Fruit fly (Drosophila melanogaster) whole organism, embryonic: ENCODE results near the gene mol.
A peak's percentile ranks its signal among the peaks of the same experiment; 100 is the strongest.

Source experiments
- Adf1 ChIP-seq: fragments of 200-800 bp; sonication (Bioruptor generic); IDR thresholded peaks from 2 replicates; pipeline ENCODE4 v1.3.6; 2022; ENCODE audit warnings: missing biosample characterization, missing genetic modification characterization
- B-H1 ChIP-seq: fragments of 200-800 bp; sonication (Bioruptor generic); IDR thresholded peaks from 3 replicates; pipeline ENCODE4 v1.3.6; 2022; ENCODE audit warnings: missing biosample characterization, missing genetic modification characterization
- CG10979 ChIP-seq: fragments of 200-800 bp; sonication (Bioruptor generic); optimal IDR thresholded peaks from 2 replicates; lab custom pipeline; 2018; ENCODE audit warnings: missing biosample characterization, mild to moderate bottlenecking, missing genetic modification characterization, moderate library complexity
- CG12104 ChIP-seq: fragments of 200-800 bp; sonication (Bioruptor generic); optimal IDR thresholded peaks from 3 replicates; lab custom pipeline; 2016; ENCODE audit warnings: missing biosample characterization, missing genetic modification characterization
- CG13287 ChIP-seq: fragments of 200-800 bp; sonication (Bioruptor generic); IDR thresholded peaks from 2 replicates; pipeline ENCODE4 v1.3.6; 2022; ENCODE audit warnings: missing biosample characterization, missing genetic modification characterization; ENCODE audit not compliant: partially characterized antibody
- CG1602 ChIP-seq: fragments of 200-800 bp; sonication (Bioruptor generic); optimal IDR thresholded peaks from 3 replicates; lab custom pipeline; 2016; ENCODE audit warnings: missing biosample characterization, missing genetic modification characterization
- CG18599 ChIP-seq: fragments of 200-800 bp; sonication (Bioruptor generic); optimal IDR thresholded peaks from 3 replicates; lab custom pipeline; 2017; ENCODE audit warnings: missing biosample characterization, missing genetic modification characterization, mild to moderate bottlenecking, moderate library complexity, missing genetic modification reagents
- CG2116 ChIP-seq: fragments of 200-800 bp; sonication (Bioruptor generic); optimal IDR thresholded peaks from 3 replicates; lab custom pipeline; 2018; ENCODE audit warnings: missing biosample characterization, mild to moderate bottlenecking, missing genetic modification characterization
- CG2678 ChIP-seq: fragments of 200-800 bp; sonication (Bioruptor generic); optimal IDR thresholded peaks from 3 replicates; lab custom pipeline; 2019; ENCODE audit warnings: missing biosample characterization, mild to moderate bottlenecking, missing genetic modification characterization, moderate library complexity
- CG31441 ChIP-seq: fragments of 200-800 bp; sonication (Bioruptor generic); IDR thresholded peaks from 2 replicates; pipeline ENCODE4 v1.3.6; 2022; ENCODE audit warnings: missing biosample characterization, missing genetic modification characterization
- CG33213 ChIP-seq: fragments of 200-800 bp; sonication (Bioruptor generic); optimal IDR thresholded peaks from 3 replicates; lab custom pipeline; 2016; ENCODE audit warnings: missing biosample characterization, missing genetic modification characterization
- CG4360 ChIP-seq: fragments of 200-800 bp; sonication (Bioruptor generic); IDR thresholded peaks from 2 replicates; pipeline ENCODE4 v1.3.6; 2022; ENCODE audit warnings: missing biosample characterization, missing genetic modification characterization
- CG4730 ChIP-seq: fragments of 200-800 bp; sonication (Bioruptor generic); IDR thresholded peaks from 2 replicates; pipeline ENCODE4 v1.3.6; 2022; ENCODE audit warnings: missing biosample characterization, missing genetic modification characterization
- CG6854 ChIP-seq: fragments of 200-800 bp; sonication (Bioruptor generic); optimal IDR thresholded peaks from 3 replicates; lab custom pipeline; 2017; ENCODE audit warnings: missing biosample characterization, mild to moderate bottlenecking, missing genetic modification characterization
- CG7786 ChIP-seq: fragments of 200-800 bp; sonication (Bioruptor generic); optimal IDR thresholded peaks from 2 replicates; lab custom pipeline; 2016; ENCODE audit warnings: missing biosample characterization, missing genetic modification characterization
- CG7928 ChIP-seq: fragments of 200-800 bp; sonication (Bioruptor generic); optimal IDR thresholded peaks from 2 replicates; lab custom pipeline; 2017; ENCODE audit warnings: missing biosample characterization, mild to moderate bottlenecking, missing genetic modification characterization
- CG8388 ChIP-seq: fragments of 200-800 bp; sonication (Bioruptor generic); optimal IDR thresholded peaks from 2 replicates; lab custom pipeline; 2019; ENCODE audit warnings: missing biosample characterization, mild to moderate bottlenecking, missing genetic modification characterization, moderate library complexity
- Chrac-16 ChIP-seq: fragments of 200-800 bp; sonication (Bioruptor generic); optimal IDR thresholded peaks from 3 replicates; lab custom pipeline; 2016; ENCODE audit warnings: missing biosample characterization, missing genetic modification characterization
- D ChIP-seq, 2 experiments: fragments of 200-800 bp in 1 of 2; fragments of >200 bp in 1 of 2; sonication (Bioruptor generic) in 1 of 2; optimal IDR thresholded peaks; 2 replicates in 1 of 2; 3 replicates in 1 of 2; lab custom pipeline; 2017; ENCODE audit warnings: mild to moderate bottlenecking in 1 of 2, missing biosample characterization in 1 of 2, missing genetic modification characterization in 1 of 2, missing genetic modification reagents in 1 of 2
- ERR ChIP-seq: fragments of 200-800 bp; sonication (Bioruptor generic); optimal IDR thresholded peaks from 2 replicates; lab custom pipeline; 2016; ENCODE audit warnings: missing biosample characterization, missing genetic modification characterization
- HHEX ChIP-seq: fragments of 200-800 bp; sonication (Bioruptor generic); optimal IDR thresholded peaks from 3 replicates; lab custom pipeline; 2017; ENCODE audit warnings: missing biosample characterization, mild to moderate bottlenecking, missing genetic modification characterization, missing genetic modification reagents
- HLH4C ChIP-seq: fragments of 200-800 bp; sonication (Bioruptor generic); IDR thresholded peaks from 3 replicates; pipeline ENCODE4 v1.3.6; 2022; ENCODE audit warnings: missing biosample characterization, missing genetic modification characterization; ENCODE audit not compliant: partially characterized antibody
- Hr51 ChIP-seq, 2 experiments: fragments of 200-800 bp; sonication (Bioruptor generic); optimal IDR thresholded peaks; 2 replicates in 1 of 2; 3 replicates in 1 of 2; lab custom pipeline; 2016 to 2018; ENCODE audit warnings: missing biosample characterization in 2 of 2, missing genetic modification characterization in 2 of 2, mild to moderate bottlenecking in 1 of 2, moderate library complexity in 1 of 2
- MESR4 ChIP-seq: fragments of 200-800 bp; sonication (Bioruptor generic); optimal IDR thresholded peaks from 2 replicates; lab custom pipeline; 2018; ENCODE audit warnings: missing biosample characterization, mild to moderate bottlenecking, missing genetic modification characterization, moderate library complexity
- MTF-1 ChIP-seq: fragments of 200-800 bp; sonication (Bioruptor generic); optimal IDR thresholded peaks from 2 replicates; lab custom pipeline; 2018; ENCODE audit warnings: missing biosample characterization, mild to moderate bottlenecking, missing genetic modification characterization, borderline replicate concordance
- Mad ChIP-seq: fragments of 200-800 bp; sonication (Bioruptor generic); optimal IDR thresholded peaks from 2 replicates; lab custom pipeline; 2016; ENCODE audit warnings: missing biosample characterization, missing genetic modification characterization
- Mes4 ChIP-seq: fragments of 200-800 bp; sonication (Bioruptor generic); optimal IDR thresholded peaks from 2 replicates; lab custom pipeline; 2016; ENCODE audit warnings: missing biosample characterization, missing genetic modification characterization
- NC2α ChIP-seq: fragments of 200-800 bp; sonication (Bioruptor generic); optimal IDR thresholded peaks from 2 replicates; lab custom pipeline; 2016; ENCODE audit warnings: missing biosample characterization, missing genetic modification characterization
- Nf-YC ChIP-seq: fragments of 200-800 bp; optimal IDR thresholded peaks from 3 replicates; lab custom pipeline; 2019; ENCODE audit warnings: missing biosample characterization, mild to moderate bottlenecking, missing genetic modification characterization, moderate library complexity
- bbx ChIP-seq: fragments of 200-800 bp; sonication (Bioruptor generic); IDR thresholded peaks from 2 replicates; pipeline ENCODE4 v1.3.6; 2022; ENCODE audit warnings: missing biosample characterization, missing genetic modification characterization; ENCODE audit not compliant: partially characterized antibody
- btn ChIP-seq: fragments of 200-800 bp; sonication (Bioruptor generic); optimal IDR thresholded peaks from 2 replicates; lab custom pipeline; 2016; ENCODE audit warnings: missing biosample characterization, missing genetic modification characterization
- chinmo ChIP-seq: fragments of 200-800 bp; sonication (Bioruptor generic); IDR thresholded peaks from 4 replicates; pipeline ENCODE4 v1.3.6; 2022; ENCODE audit warnings: missing biosample characterization, missing genetic modification characterization; ENCODE audit not compliant: partially characterized antibody
- exex ChIP-seq: fragments of 200-800 bp; sonication (Bioruptor generic); optimal IDR thresholded peaks from 4 replicates; lab custom pipeline; 2018; ENCODE audit warnings: missing biosample characterization, mild to moderate bottlenecking, missing genetic modification characterization, moderate library complexity
- ftz-f1 ChIP-seq: fragments of 200-800 bp; sonication (Bioruptor generic); optimal IDR thresholded peaks from 2 replicates; lab custom pipeline; 2016; ENCODE audit warnings: missing biosample characterization, missing genetic modification characterization
- gro ChIP-seq: fragments of 200-800 bp; sonication (Bioruptor generic); optimal IDR thresholded peaks from 2 replicates; lab custom pipeline; 2016; ENCODE audit warnings: missing biosample characterization, missing genetic modification characterization
- ham ChIP-seq: fragments of 200-800 bp; sonication (Bioruptor generic); IDR thresholded peaks from 2 replicates; pipeline ENCODE4 v1.3.6; 2022; ENCODE audit warnings: missing biosample characterization, missing genetic modification characterization
- kni ChIP-seq: fragments of 200-800 bp; sonication (Bioruptor generic); optimal IDR thresholded peaks from 3 replicates; lab custom pipeline; 2017; ENCODE audit warnings: mild to moderate bottlenecking, missing biosample characterization, missing genetic modification reagents, missing genetic modification characterization
- row ChIP-seq: fragments of 200-800 bp; sonication (Bioruptor generic); IDR thresholded peaks from 3 replicates; pipeline ENCODE4 v1.3.6; 2022; ENCODE audit warnings: missing biosample characterization, missing genetic modification characterization
- sens ChIP-seq: fragments of 200-800 bp; sonication (Bioruptor generic); peaks from one replicate; lab custom pipeline; 2016; ENCODE audit warnings: missing biosample characterization, missing genetic modification characterization
- sima ChIP-seq: fragments of 200-800 bp; sonication (Bioruptor generic); optimal IDR thresholded peaks from 2 replicates; lab custom pipeline; 2016; ENCODE audit warnings: missing biosample characterization, missing genetic modification characterization
- slbo ChIP-seq: fragments of 200-800 bp; sonication (Bioruptor generic); IDR thresholded peaks from 2 replicates; pipeline ENCODE4 v1.3.6; 2022; ENCODE audit warnings: missing biosample characterization, missing genetic modification characterization
- tgo ChIP-seq: fragments of 200-800 bp; sonication (Bioruptor generic); IDR thresholded peaks from 3 replicates; pipeline ENCODE4 v1.3.6; 2022; ENCODE audit warnings: missing biosample characterization, missing genetic modification characterization
- tll ChIP-seq, 2 experiments: fragments of 200-800 bp in 1 of 2; fragments of >200 bp in 1 of 2; sonication (Bioruptor generic) in 1 of 2; optimal IDR thresholded peaks; 2 replicates each; lab custom pipeline; 2017 to 2019; ENCODE audit warnings: missing biosample characterization in 2 of 2, missing genetic modification characterization in 2 of 2, mild to moderate bottlenecking in 1 of 2, moderate library complexity in 1 of 2
- twi ChIP-seq: fragments of 200-800 bp; optimal IDR thresholded peaks from 2 replicates; lab custom pipeline; 2019; ENCODE audit warnings: missing biosample characterization, mild to moderate bottlenecking, missing genetic modification characterization, moderate library complexity
- tx ChIP-seq: fragments of 200-800 bp; sonication (Bioruptor generic); optimal IDR thresholded peaks from 2 replicates; lab custom pipeline; 2016; ENCODE audit warnings: missing biosample characterization, missing genetic modification characterization
- vvl ChIP-seq: fragments of 200-800 bp; sonication (Bioruptor generic); IDR thresholded peaks from 2 replicates; pipeline ENCODE4 v1.3.6; 2022; ENCODE audit warnings: missing biosample characterization, missing genetic modification characterization
- wek ChIP-seq: fragments of 200-800 bp; sonication (Bioruptor generic); optimal IDR thresholded peaks from 3 replicates; lab custom pipeline; 2018; ENCODE audit warnings: missing biosample characterization, mild to moderate bottlenecking, missing genetic modification characterization, moderate library complexity
- z ChIP-seq: fragments of 200-800 bp; sonication (Bioruptor generic); IDR thresholded peaks from 3 replicates; pipeline ENCODE4 v1.3.6; 2022; ENCODE audit warnings: missing biosample characterization, missing genetic modification characterization

Gene mol

dm6 chr2L:15035366-15035765 is 38.0 kb upstream of the mol start, which contains the start of gene yellow-c (continued):
- TF ChIP-seq ftz-f1 (GFP tag; lab: Kevin White, UChicago) = peak; percentile 72
- TF ChIP-seq ham (GFP tag; lab: Robert Waterston, UW) = 0 out of 2 replicates have a peak, but pooled peaks have one; percentile 19
- TF ChIP-seq Nf-YC (tag; lab: Kevin White, UChicago) = no peak
- TF ChIP-seq gro (GFP tag; lab: Kevin White, UChicago) = no peak
- peak; percentile 87; the same call in 3 of the 4 replicates for TF ChIP-seq chinmo
- TF ChIP-seq CG13287 (GFP tag; lab: Robert Waterston, UW) = peak; percentile 15; the same call in 1 of the 2 replicates
- no peak for TF ChIP-seq CG7928 (GFP tag; lab: Kevin White, UChicago)
- no peak for TF ChIP-seq z (GFP tag; lab: Robert Waterston, UW)
- TF ChIP-seq sima (GFP tag; lab: Kevin White, UChicago) = no peak
- TF ChIP-seq twi (tag; lab: Kevin White, UChicago) = no peak
- TF ChIP-seq Hr51 (GFP tag; optimal IDR thresholded peaks at IDR 0.05; lab: Kevin White, UChicago) = no peak
- no peak for TF ChIP-seq CG2678 (tag; lab: Kevin White, UChicago)
- TF ChIP-seq HHEX (GFP tag; lab: Kevin White, UChicago) = no peak
- no peak for TF ChIP-seq bbx (GFP tag; lab: Robert Waterston, UW)
- TF ChIP-seq CG4360 (GFP tag; lab: Robert Waterston, UW) = no peak
- TF ChIP-seq MTF-1 = no peak
- no peak for TF ChIP-seq ERR (GFP tag; lab: Kevin White, UChicago)
- no peak for TF ChIP-seq Mes4 (GFP tag; lab: Kevin White, UChicago)
- no peak for TF ChIP-seq Adf1 (GFP tag; lab: Robert Waterston, UW)
- no peak for TF ChIP-seq MESR4 (GFP tag; lab: Kevin White, UChicago)
- no peak for TF ChIP-seq CG4730
- no peak for TF ChIP-seq HLH4C (GFP tag; lab: Robert Waterston, UW)
- TF ChIP-seq NC2α = no peak
- TF ChIP-seq slbo (GFP tag; lab: Robert Waterston, UW) = no peak
- TF ChIP-seq tll (GFP tag; optimal IDR thresholded peaks at IDR 0.05; lab: Kevin White, UChicago) = no peak
- TF ChIP-seq CG6854 (GFP tag; lab: Kevin White, UChicago) = no peak
- no peak for TF ChIP-seq CG18599 (GFP tag; lab: Kevin White, UChicago)
- no peak for TF ChIP-seq CG2116
- no peak for TF ChIP-seq CG33213
- TF ChIP-seq CG31441 (GFP tag; lab: Robert Waterston, UW) = no peak

DNA sequence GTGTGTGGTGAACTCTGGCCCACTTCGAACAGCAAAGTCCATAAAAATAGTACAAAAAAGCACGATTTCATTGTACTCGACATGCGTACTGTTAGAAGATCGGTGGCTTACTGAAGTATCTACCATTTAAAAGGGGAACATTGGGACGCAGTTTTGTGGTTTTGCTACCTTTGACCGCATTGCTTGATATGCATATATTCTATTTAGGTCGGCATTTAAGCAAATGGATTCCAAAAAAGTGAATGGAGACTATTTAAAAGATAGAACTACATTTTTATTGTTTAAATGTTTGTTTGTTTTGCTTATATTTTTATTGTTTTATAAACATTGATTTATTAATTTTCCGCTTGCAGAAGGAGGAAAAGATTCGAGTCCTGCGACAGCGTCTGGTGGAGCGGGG is 34.3 kb upstream of the mol start, which contains the start of gene CG31832:
Gene CG31832 (minus strand): TSS at position 101 of the 400 bp plus-strand sequence.
- TF ChIP-seq sens (GFP tag; lab: Kevin White, UChicago) (peak; percentile 27), tx (GFP tag; lab: Kevin White, UChicago) (no peak)

- TF ChIP-seq CG12104 (GFP tag; lab: Kevin White, UChicago) (no peak), CG1602 (GFP tag; lab: Kevin White, UChicago) (no peak), HHEX (GFP tag; lab: Kevin White, UChicago) (no peak), CG10979 (tag; lab: Kevin White, UChicago) (no peak), B-H1 (GFP tag; lab: Robert Waterston, UW) (no peak), tgo (GFP tag; lab: Robert Waterston, UW) (no peak), btn (GFP tag; lab: Kevin White, UChicago) (no peak), vvl (no peak), exex (tag; lab: Kevin White, UChicago) (no peak), wek (GFP tag; lab: Kevin White, UChicago) (no peak), kni (GFP tag; lab: Kevin White, UChicago) (no peak), sima (GFP tag; lab: Kevin White, UChicago) (no peak), CG8388 (no peak), Mad (GFP tag; lab: Kevin White, UChicago) (no peak), Chrac-16 (GFP tag; lab: Kevin White, UChicago) (no peak), row (GFP tag; lab: Robert Waterston, UW) (no peak), D (optimal IDR thresholded peaks at IDR 0.05; lab: Kevin White, UChicago) (no peak), D (GFP tag; optimal IDR thresholded peaks at IDR 0.05; lab: Kevin White, UChicago) (no peak), CG2116 (no peak), CG7786 (no peak)
Observed at dm6 chr2L:15026582-15026981, 29.2 kb upstream of the mol start, which contains the start of gene CG33310. Gene CG33310 (plus strand): TSS chr2L:15026882.
